Fruit fly (Drosophila melanogaster) whole organism, embryonic: Measurements from ENCODE around the gene CG5050.

Experiments used
- Atf3 ChIP-seq: fragments of 200-800 bp; sonication (Bioruptor generic); optimal IDR thresholded peaks from 3 replicates; lab custom pipeline; 2016; ENCODE audit warnings: missing biosample characterization, missing genetic modification characterization
- Atf6 ChIP-seq: fragments of 200-800 bp; sonication (Bioruptor generic); IDR thresholded peaks from 2 replicates; pipeline ENCODE4 v1.3.6; 2022; ENCODE audit warnings: missing biosample characterization, missing genetic modification characterization
- CG10267 ChIP-seq: fragments of 200-800 bp; sonication (Bioruptor generic); optimal IDR thresholded peaks from 2 replicates; lab custom pipeline; 2018; ENCODE audit warnings: missing biosample characterization, mild to moderate bottlenecking, missing genetic modification characterization, moderate library complexity
- CG10565 ChIP-seq: fragments of 200-800 bp; sonication (Bioruptor generic); optimal IDR thresholded peaks from 3 replicates; lab custom pipeline; 2016; ENCODE audit warnings: missing biosample characterization, mild to moderate bottlenecking, missing genetic modification characterization
- CG11696 ChIP-seq: fragments of 200-800 bp; sonication (Bioruptor generic); IDR thresholded peaks from 2 replicates; pipeline ENCODE4 v1.3.6; 2022; ENCODE audit warnings: missing biosample characterization, missing genetic modification characterization
- CG12219 ChIP-seq: fragments of 200-800 bp; sonication (Bioruptor generic); optimal IDR thresholded peaks from 3 replicates; lab custom pipeline; 2018; ENCODE audit warnings: missing biosample characterization, mild to moderate bottlenecking, missing genetic modification characterization
- CG1233 ChIP-seq: fragments of 200-800 bp; sonication (Bioruptor generic); optimal IDR thresholded peaks from 4 replicates; lab custom pipeline; 2018; ENCODE audit warnings: missing biosample characterization, mild to moderate bottlenecking, missing genetic modification characterization
- CG13894 ChIP-seq: fragments of 200-800 bp; sonication (Bioruptor generic); optimal IDR thresholded peaks from 3 replicates; lab custom pipeline; 2018; ENCODE audit warnings: missing biosample characterization, mild to moderate bottlenecking, missing genetic modification characterization, moderate library complexity
- CG14965 ChIP-seq: fragments of 200-800 bp; sonication (Bioruptor generic); optimal IDR thresholded peaks from 2 replicates; lab custom pipeline; 2016; ENCODE audit warnings: missing biosample characterization, missing genetic modification characterization, borderline replicate concordance
- CG16863 ChIP-seq: fragments of 200-800 bp; sonication (Bioruptor generic); optimal IDR thresholded peaks from 3 replicates; lab custom pipeline; 2016; ENCODE audit warnings: missing biosample characterization, missing genetic modification characterization
- CG17802 ChIP-seq: fragments of 200-800 bp; sonication (Bioruptor generic); optimal IDR thresholded peaks from 2 replicates; lab custom pipeline; 2018; ENCODE audit warnings: missing biosample characterization, mild to moderate bottlenecking, missing genetic modification characterization, moderate library complexity
- CG2120 ChIP-seq: fragments of 200-800 bp; sonication (Bioruptor generic); optimal IDR thresholded peaks from 3 replicates; lab custom pipeline; 2016; ENCODE audit warnings: missing biosample characterization, missing genetic modification characterization
- CG2678 ChIP-seq: fragments of 200-800 bp; sonication (Bioruptor generic); optimal IDR thresholded peaks from 3 replicates; lab custom pipeline; 2019; ENCODE audit warnings: missing biosample characterization, mild to moderate bottlenecking, missing genetic modification characterization, moderate library complexity
- CG30431 ChIP-seq: fragments of 200-800 bp; sonication (Bioruptor generic); optimal IDR thresholded peaks from 2 replicates; lab custom pipeline; 2017; ENCODE audit warnings: missing biosample characterization, missing genetic modification characterization
- CG31365 ChIP-seq: fragments of 200-800 bp; sonication (Bioruptor generic); optimal IDR thresholded peaks from 2 replicates; lab custom pipeline; 2018; ENCODE audit warnings: missing biosample characterization, mild to moderate bottlenecking, missing genetic modification characterization
- CG32767 ChIP-seq: fragments of 200-800 bp; sonication (Bioruptor generic); IDR thresholded peaks from 2 replicates; pipeline ENCODE4 v1.3.6; 2022; ENCODE audit warnings: missing biosample characterization, missing genetic modification characterization
- CG4404 ChIP-seq: fragments of 200-800 bp; sonication (Bioruptor generic); IDR thresholded peaks from 2 replicates; pipeline ENCODE4 v1.3.6; 2022; ENCODE audit warnings: missing biosample characterization, missing genetic modification characterization
- CG8290 ChIP-seq, 3 experiments: fragments of 200-800 bp; sonication (Bioruptor generic); optimal IDR thresholded peaks; 2 replicates each; lab custom pipeline; 2016 to 2019; ENCODE audit warnings: missing biosample characterization in 3 of 3, missing genetic modification characterization in 3 of 3, mild to moderate bottlenecking in 2 of 3, moderate library complexity in 1 of 3
- CG9437 ChIP-seq: fragments of 200-800 bp; sonication (Bioruptor generic); optimal IDR thresholded peaks from 2 replicates; lab custom pipeline; 2018; ENCODE audit warnings: missing biosample characterization, mild to moderate bottlenecking, missing genetic modification characterization
- CG9727 ChIP-seq: fragments of 200-800 bp; sonication (Bioruptor generic); optimal IDR thresholded peaks from 3 replicates; lab custom pipeline; 2017; ENCODE audit warnings: missing biosample characterization, mild to moderate bottlenecking, missing genetic modification characterization
- E2f2 ChIP-seq: fragments of 200-800 bp; sonication (Bioruptor generic); IDR thresholded peaks from 2 replicates; pipeline ENCODE4 v1.3.6; 2022; ENCODE audit warnings: missing biosample characterization, missing genetic modification characterization
- Ets97D ChIP-seq: fragments of 200-800 bp; sonication (Bioruptor generic); optimal IDR thresholded peaks from 3 replicates; lab custom pipeline; 2016; ENCODE audit warnings: missing biosample characterization, missing genetic modification characterization
- Mrtf ChIP-seq: fragments of 200-800 bp; sonication (Bioruptor generic); IDR thresholded peaks from 3 replicates; pipeline ENCODE4 v1.3.6; 2022; ENCODE audit warnings: missing biosample characterization, missing genetic modification characterization
- Ravus ChIP-seq: fragments of 200-800 bp; sonication (Bioruptor generic); IDR thresholded peaks from 2 replicates; pipeline ENCODE4 v1.3.6; 2022; ENCODE audit warnings: missing biosample characterization, missing genetic modification characterization
- ap ChIP-seq: fragments of 200-800 bp; sonication (Bioruptor generic); IDR thresholded peaks from 2 replicates; pipeline ENCODE4 v1.3.6; 2022; ENCODE audit warnings: missing biosample characterization, missing genetic modification characterization
- btn ChIP-seq: fragments of 200-800 bp; sonication (Bioruptor generic); optimal IDR thresholded peaks from 2 replicates; lab custom pipeline; 2016; ENCODE audit warnings: missing biosample characterization, missing genetic modification characterization
- croc ChIP-seq: fragments of 200-800 bp; sonication (Bioruptor generic); conservative IDR thresholded peaks from 3 replicates; pipeline ENCODE4 v1.3.6; 2022; ENCODE audit warnings: missing biosample characterization, missing genetic modification characterization
- emc ChIP-seq: fragments of 200-800 bp; sonication (Bioruptor generic); optimal IDR thresholded peaks from 2 replicates; lab custom pipeline; 2016; ENCODE audit warnings: missing biosample characterization, missing genetic modification characterization
- en ChIP-seq: fragments of 200-800 bp; sonication (Bioruptor generic); optimal IDR thresholded peaks from 2 replicates; lab custom pipeline; 2016; ENCODE audit warnings: missing biosample characterization, missing genetic modification characterization
- hbn ChIP-seq: fragments of 200-800 bp; sonication (Bioruptor generic); IDR thresholded peaks from 2 replicates; pipeline ENCODE4 v1.3.6; 2022; ENCODE audit warnings: missing biosample characterization, missing genetic modification characterization; ENCODE audit not compliant: partially characterized antibody
- hkb ChIP-seq, 2 experiments: fragments of 200-800 bp in 1 of 2; fragments of >200 bp in 1 of 2; sonication (Bioruptor generic) in 1 of 2; IDR thresholded peaks in 1 of 2; optimal IDR thresholded peaks in 1 of 2; 2 replicates each; pipeline versions ENCODE4 v1.3.6 to Lab custom; 2017 to 2022; ENCODE audit warnings: missing biosample characterization in 1 of 2, missing genetic modification characterization in 1 of 2
- ind ChIP-seq: fragments of 200-800 bp; sonication (Bioruptor generic); optimal IDR thresholded peaks from 3 replicates; lab custom pipeline; 2016; ENCODE audit warnings: missing biosample characterization, missing genetic modification characterization
- jing ChIP-seq: fragments of 200-800 bp; sonication (Bioruptor generic); optimal IDR thresholded peaks from 2 replicates; lab custom pipeline; 2018; ENCODE audit warnings: missing biosample characterization, mild to moderate bottlenecking, missing genetic modification characterization
- kay ChIP-seq: fragments of 200-800 bp; sonication (Bioruptor generic); optimal IDR thresholded peaks from 2 replicates; lab custom pipeline; 2016; ENCODE audit warnings: missing biosample characterization, missing genetic modification characterization
- lbe ChIP-seq: fragments of 200-800 bp; sonication (Bioruptor generic); optimal IDR thresholded peaks from 2 replicates; lab custom pipeline; 2016; ENCODE audit warnings: missing biosample characterization, mild to moderate bottlenecking, missing genetic modification characterization
- mirr ChIP-seq: fragments of 200-800 bp; sonication (Bioruptor generic); optimal IDR thresholded peaks from 3 replicates; lab custom pipeline; 2018; ENCODE audit warnings: missing biosample characterization, mild to moderate bottlenecking, missing genetic modification characterization
- nerfin-1 ChIP-seq: fragments of 200-800 bp; sonication (Bioruptor generic); optimal IDR thresholded peaks from 3 replicates; lab custom pipeline; 2019; ENCODE audit warnings: missing biosample characterization, mild to moderate bottlenecking, missing genetic modification characterization, moderate library complexity
- pita ChIP-seq: fragments of 200-800 bp; sonication (Bioruptor generic); optimal IDR thresholded peaks from 2 replicates; lab custom pipeline; 2017; ENCODE audit warnings: missing biosample characterization, mild to moderate bottlenecking, missing genetic modification characterization
- repo ChIP-seq: fragments of 200-800 bp; sonication (Bioruptor generic); optimal IDR thresholded peaks from 2 replicates; lab custom pipeline; 2016; ENCODE audit warnings: missing biosample characterization, missing genetic modification characterization
- run ChIP-seq: fragments of 200-800 bp; sonication (Bioruptor generic); optimal IDR thresholded peaks from 3 replicates; lab custom pipeline; 2018; ENCODE audit warnings: missing biosample characterization, mild to moderate bottlenecking, missing genetic modification characterization
- seq ChIP-seq: fragments of 200-800 bp; sonication (Bioruptor generic); IDR thresholded peaks from 2 replicates; pipeline ENCODE4 v1.3.6; 2022; ENCODE audit warnings: missing biosample characterization, missing genetic modification characterization
- stc ChIP-seq: fragments of 200-800 bp; sonication (Bioruptor generic); IDR thresholded peaks from 2 replicates; pipeline ENCODE4 v1.3.6; 2022; ENCODE audit warnings: missing biosample characterization, missing genetic modification characterization
- tna ChIP-seq: fragments of 200-800 bp; sonication (Bioruptor generic); IDR thresholded peaks from 2 replicates; pipeline ENCODE4 v1.3.6; 2022; ENCODE audit warnings: missing biosample characterization, missing genetic modification characterization; ENCODE audit not compliant: partially characterized antibody
- tup ChIP-seq: fragments of 200-800 bp; sonication (Bioruptor generic); optimal IDR thresholded peaks from 2 replicates; lab custom pipeline; 2016; ENCODE audit warnings: missing biosample characterization, mild to moderate bottlenecking, missing genetic modification characterization, moderate library complexity
- twi ChIP-seq: fragments of 200-800 bp; optimal IDR thresholded peaks from 2 replicates; lab custom pipeline; 2019; ENCODE audit warnings: missing biosample characterization, mild to moderate bottlenecking, missing genetic modification characterization, moderate library complexity
- unpg ChIP-seq: fragments of 200-800 bp; sonication (Bioruptor generic); optimal IDR thresholded peaks from 3 replicates; lab custom pipeline; 2018; ENCODE audit warnings: missing biosample characterization, mild to moderate bottlenecking, missing genetic modification characterization, moderate library complexity
- vvl ChIP-seq: fragments of 200-800 bp; sonication (Bioruptor generic); IDR thresholded peaks from 2 replicates; pipeline ENCODE4 v1.3.6; 2022; ENCODE audit warnings: missing biosample characterization, missing genetic modification characterization
- zfh1 ChIP-seq: fragments of 200-800 bp; sonication (Bioruptor generic); IDR thresholded peaks from 3 replicates; pipeline ENCODE4 v1.3.6; 2022; ENCODE audit warnings: missing biosample characterization, missing genetic modification characterization

The CG5050 gene

DNA sequence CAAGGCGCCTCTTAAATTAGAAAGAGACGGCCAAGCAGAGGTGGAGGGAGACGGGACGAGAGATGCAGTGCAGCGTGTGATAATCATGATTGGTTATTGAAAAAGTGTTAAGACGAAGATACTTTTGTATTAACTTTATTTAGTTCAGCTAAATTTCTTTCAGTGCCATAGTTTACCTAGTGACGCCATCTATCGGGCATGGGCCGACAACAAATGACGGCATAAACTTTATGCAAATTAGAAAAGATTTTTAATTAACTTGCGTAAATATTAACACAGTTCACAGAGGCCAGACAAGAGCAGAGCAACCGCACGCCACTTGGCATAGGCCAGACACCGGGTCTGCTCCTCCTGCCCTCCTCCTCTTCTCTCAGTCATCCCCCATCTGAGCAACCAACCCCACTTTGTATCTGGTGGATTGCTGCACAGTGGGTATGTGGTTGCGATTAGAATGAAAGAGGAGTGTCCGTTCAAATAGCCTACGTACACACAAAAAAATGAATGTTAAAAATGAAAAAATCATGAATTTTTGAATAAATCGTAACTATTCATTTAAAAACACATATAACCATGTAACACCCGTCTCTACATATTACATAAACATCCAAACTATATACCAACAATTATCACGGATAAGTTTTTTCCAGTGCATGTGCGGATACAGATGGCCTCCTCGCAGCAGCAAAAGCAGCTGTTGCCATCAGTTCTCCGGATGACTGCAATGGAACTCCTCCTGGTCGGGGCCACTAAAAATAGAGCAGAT is 13.4 kb downstream of the CG5050 start:
- TF ChIP-seq CG9727 (GFP tag; lab: Kevin White, UChicago): peak; percentile 81
- TF ChIP-seq CG14965 (GFP tag; lab: Kevin White, UChicago): peak; percentile 21
- TF ChIP-seq Mrtf (GFP tag; lab: Robert Waterston, UW): peak; percentile 76; the same call in 2 of the 3 replicates
- peak; percentile 84 for TF ChIP-seq nerfin-1 (tag; lab: Kevin White, UChicago)
- peak; percentile 11 for TF ChIP-seq CG8290 (GFP tag; optimal IDR thresholded peaks at IDR 0.05; lab: Kevin White, UChicago)
- TF ChIP-seq CG8290 (tag; optimal IDR thresholded peaks at IDR 0.05; lab: Kevin White, UChicago): peak in 1 of 2 experiments; percentile 67
- TF ChIP-seq CG31365 (tag; lab: Kevin White, UChicago): peak; percentile 17
- TF ChIP-seq ap (GFP tag; lab: Robert Waterston, UW): peak; percentile 69; the same call in 1 of the 2 replicates
- peak; percentile 57 for TF ChIP-seq CG11696 (GFP tag; lab: Robert Waterston, UW)
- TF ChIP-seq Ets97D (GFP tag; lab: Kevin White, UChicago): peak; percentile 59
- peak; percentile 63 for TF ChIP-seq CG4404
- peak; percentile 73 for TF ChIP-seq run (tag; lab: Kevin White, UChicago)
- TF ChIP-seq CG9437 (GFP tag; lab: Kevin White, UChicago): peak; percentile 71
- TF ChIP-seq CG12219 (GFP tag; lab: Kevin White, UChicago): peak; percentile 82
- TF ChIP-seq kay (GFP tag; lab: Kevin White, UChicago): peak; percentile 63
- no peak for TF ChIP-seq CG13894 (tag; lab: Kevin White, UChicago)
- TF ChIP-seq Atf3: peak; percentile 58
- peak; percentile 69 for TF ChIP-seq jing (GFP tag; lab: Kevin White, UChicago)
- peak; percentile 79 for TF ChIP-seq CG2120 (GFP tag; lab: Kevin White, UChicago)
- peak; percentile 89 for TF ChIP-seq CG2678 (tag; lab: Kevin White, UChicago)
- no peak for TF ChIP-seq Ravus
- TF ChIP-seq CG32767 (GFP tag; lab: Robert Waterston, UW): peak; percentile 79
- peak; percentile 88 for TF ChIP-seq unpg
- peak; percentile 69 for TF ChIP-seq en (GFP tag; lab: Kevin White, UChicago)
- TF ChIP-seq Atf6 (GFP tag; lab: Robert Waterston, UW): peak; percentile 75
- no peak for TF ChIP-seq hbn (GFP tag; lab: Robert Waterston, UW)
- TF ChIP-seq hkb (optimal IDR thresholded peaks at IDR 0.05; lab: Kevin White, UChicago): no peak
- peak; percentile 87 for TF ChIP-seq hkb (GFP tag; IDR thresholded peaks at IDR 0.05; lab: Robert Waterston, UW)
- TF ChIP-seq mirr (GFP tag; lab: Kevin White, UChicago): no peak
- no peak for TF ChIP-seq tna (GFP tag; lab: Robert Waterston, UW)
- TF ChIP-seq CG30431: peak; percentile 71
- TF ChIP-seq emc (GFP tag; lab: Kevin White, UChicago): peak; percentile 69
- TF ChIP-seq twi: peak; percentile 87
- TF ChIP-seq CG17802: peak; percentile 43
- TF ChIP-seq CG10565 (GFP tag; lab: Kevin White, UChicago): peak; percentile 7
- TF ChIP-seq CG16863 (GFP tag; lab: Kevin White, UChicago): peak; percentile 75
- peak; percentile 82 for TF ChIP-seq btn (GFP tag; lab: Kevin White, UChicago)
- peak; percentile 53; the same call in 1 of the 2 replicates for TF ChIP-seq E2f2
- TF ChIP-seq repo (GFP tag; lab: Kevin White, UChicago): peak; percentile 70
- TF ChIP-seq pita (GFP tag; lab: Kevin White, UChicago): no peak
- peak; percentile 79 for TF ChIP-seq CG10267 (tag; lab: Kevin White, UChicago)
- peak; percentile 81 for TF ChIP-seq ind (GFP tag; lab: Kevin White, UChicago)
- peak; percentile 77 for TF ChIP-seq stc
- peak; percentile 27 for TF ChIP-seq tup (GFP tag; lab: Kevin White, UChicago)
- no peak for TF ChIP-seq lbe
- TF ChIP-seq croc: peak; percentile 83
- peak; percentile 82 for TF ChIP-seq zfh1 (GFP tag; lab: Robert Waterston, UW)
- TF ChIP-seq seq (GFP tag; lab: Robert Waterston, UW): peak; percentile 80
- peak; percentile 90 for TF ChIP-seq vvl (GFP tag; lab: Robert Waterston, UW)
- TF ChIP-seq CG1233: peak; percentile 68
